ENCODE assay signal across 2 fruit fly cellular contexts in the genomic region with DNA sequence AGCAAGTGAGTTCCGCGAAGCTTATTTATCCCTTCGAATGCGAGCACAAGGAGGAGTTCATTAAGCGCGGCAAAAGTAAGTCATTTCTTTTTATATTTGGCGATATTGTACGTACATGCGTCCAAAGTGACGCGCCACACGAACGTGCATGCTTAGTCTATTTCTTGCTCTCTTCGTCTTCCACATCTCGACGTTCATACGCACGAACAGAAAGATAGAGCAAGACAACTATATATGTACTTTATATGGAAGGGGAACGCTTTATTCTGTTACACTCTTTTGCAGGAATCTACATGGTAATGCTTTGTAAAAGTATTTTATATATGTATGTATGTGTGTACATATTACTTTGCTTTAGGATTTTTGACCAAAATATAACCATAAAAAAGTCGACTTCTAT.
TF ChIP-seq lines count a peak whose summit lies in the region.

No protein-coding gene starts in this region.

- no peak for TF ChIP-seq CTCF in whole organism, embryonic (GFP tag; optimal IDR thresholded peaks at IDR 0.05; lab: Kevin White, UChicago)

TF ChIP-seq in whole organism, adult, 20 proteins besides CTCF, POLR2A, EP300 and RAD21:
- TF ChIP-seq CG1620 (GFP tag; optimal IDR thresholded peaks at IDR 0.05; lab: Kevin White, UChicago): no peak
- peak; percentile 77 for TF ChIP-seq pad (GFP tag; optimal IDR thresholded peaks at IDR 0.05; lab: Kevin White, UChicago)
TF ChIP-seq in whole organism, adult: peak in this region for 1.

TF ChIP-seq in whole organism, embryonic, 481 proteins besides CTCF, POLR2A, EP300 and RAD21:
- TF ChIP-seq p53 (GFP tag; optimal IDR thresholded peaks at IDR 0.05; lab: Kevin White, UChicago): peak; percentile 96
- no peak for TF ChIP-seq HLHmδ (GFP tag; optimal IDR thresholded peaks at IDR 0.05; lab: Kevin White, UChicago)
- TF ChIP-seq MBD-R2 (GFP tag; IDR thresholded peaks at IDR 0.05; lab: Robert Waterston, UW): no peak
- no peak for TF ChIP-seq Opbp (GFP tag; IDR thresholded peaks at IDR 0.05; lab: Robert Waterston, UW; ENCODE audit: partially characterized antibody)
- peak; percentile 4 for TF ChIP-seq cg (GFP tag; optimal IDR thresholded peaks at IDR 0.05; lab: Kevin White, UChicago)
- TF ChIP-seq CG10321 (GFP tag; IDR thresholded peaks at IDR 0.05; lab: Robert Waterston, UW): peak; percentile 85
- no peak for TF ChIP-seq CG6765 (GFP tag; optimal IDR thresholded peaks at IDR 0.05; lab: Kevin White, UChicago)
- TF ChIP-seq CG16863 (GFP tag; optimal IDR thresholded peaks at IDR 0.05; lab: Kevin White, UChicago): no peak
- TF ChIP-seq CG31365 (tag; optimal IDR thresholded peaks at IDR 0.05; lab: Kevin White, UChicago): no peak
- TF ChIP-seq nau (GFP tag; optimal IDR thresholded peaks at IDR 0.05; lab: Kevin White, UChicago): no peak
- no peak for TF ChIP-seq Atf6 (GFP tag; IDR thresholded peaks at IDR 0.05; lab: Robert Waterston, UW)
- TF ChIP-seq hth (optimal IDR thresholded peaks at IDR 0.05; lab: Kevin White, UChicago): no peak
- peak; percentile 96 for TF ChIP-seq CG10431 (GFP tag; optimal IDR thresholded peaks at IDR 0.05; lab: Kevin White, UChicago)
- TF ChIP-seq CG16813 (GFP tag; IDR thresholded peaks at IDR 0.05; lab: Robert Waterston, UW; ENCODE audit: partially characterized antibody): no peak
- no peak for TF ChIP-seq CG3726 (GFP tag; IDR thresholded peaks at IDR 0.05; lab: Robert Waterston, UW)
- no peak for TF ChIP-seq bcd (GFP tag; optimal IDR thresholded peaks at IDR 0.05; lab: Kevin White, UChicago)
- TF ChIP-seq CG8388 (GFP tag; optimal IDR thresholded peaks at IDR 0.05; lab: Kevin White, UChicago): no peak
- TF ChIP-seq Bdp1 (GFP tag; optimal IDR thresholded peaks at IDR 0.05; lab: Kevin White, UChicago): no peak
- no peak for TF ChIP-seq CkIIα-i1 (GFP tag; IDR thresholded peaks at IDR 0.05; lab: Robert Waterston, UW)
- TF ChIP-seq CG12236 (GFP tag; optimal IDR thresholded peaks at IDR 0.05; lab: Kevin White, UChicago): no peak
- TF ChIP-seq mld (GFP tag; IDR thresholded peaks at IDR 0.05; lab: Robert Waterston, UW; ENCODE audit: partially characterized antibody): no peak
